Fruit fly (Drosophila melanogaster): ENCODE measurements around the gene CG42564.

Gene CG42564

DNA sequence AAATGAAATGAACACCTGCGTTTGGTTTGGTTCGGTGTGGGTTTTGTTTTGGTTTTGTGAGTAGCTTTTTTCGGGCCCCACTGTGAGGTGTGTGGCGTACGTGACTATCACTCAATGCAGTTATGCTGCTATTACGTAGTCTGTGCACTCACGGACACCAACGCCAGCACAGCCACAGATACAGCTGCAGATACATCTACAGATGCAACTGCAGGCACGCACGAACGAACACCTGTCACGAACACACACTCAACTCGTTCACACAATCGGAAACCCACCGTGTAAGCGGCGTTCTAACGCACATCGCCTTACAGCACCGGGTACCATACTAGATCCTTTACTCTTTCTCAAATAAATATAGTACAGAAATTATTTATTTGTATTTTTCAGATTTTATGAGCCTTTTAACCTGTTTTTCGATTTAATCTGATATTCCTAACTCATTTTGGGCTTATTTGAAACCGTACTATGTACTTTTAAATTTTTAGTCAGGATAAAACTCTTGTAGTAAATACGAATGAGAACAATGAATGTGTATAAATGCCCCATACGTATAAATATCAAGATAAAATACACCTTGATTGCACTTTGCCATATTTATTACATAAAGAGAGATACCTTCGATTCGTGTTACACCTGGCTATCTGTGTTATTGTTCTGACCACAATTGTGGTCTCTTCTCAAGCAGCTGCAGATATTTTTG lies 51.3 kb downstream of the CG42564 start (continued):
- no peak for TF ChIP-seq ERR (GFP tag; optimal IDR thresholded peaks at IDR 0.05)
- TF ChIP-seq Atf6 (GFP tag; IDR thresholded peaks at IDR 0.05) = no peak
- no peak for TF ChIP-seq H15 (GFP tag; IDR thresholded peaks at IDR 0.05)
- no peak for TF ChIP-seq Oaz (GFP tag; IDR thresholded peaks at IDR 0.05)
- TF ChIP-seq CG12104 (GFP tag; optimal IDR thresholded peaks at IDR 0.05) = no peak
- no peak for TF ChIP-seq Dek (tag; optimal IDR thresholded peaks at IDR 0.05)
- TF ChIP-seq CG31441 (GFP tag; IDR thresholded peaks at IDR 0.05) = peak; percentile 33; the same call in 1 of the 2 replicates
- no peak for TF ChIP-seq CG8359 (GFP tag; optimal IDR thresholded peaks at IDR 0.05; ENCODE audit: borderline replicate concordance)
- TF ChIP-seq CG11504 (tag; optimal IDR thresholded peaks at IDR 0.05) = peak; percentile 33
- no peak for TF ChIP-seq CG3847 (GFP tag; IDR thresholded peaks at IDR 0.05)
- TF ChIP-seq oc (tag; optimal IDR thresholded peaks at IDR 0.05) = no peak
- no peak for TF ChIP-seq E2f2 (GFP tag; IDR thresholded peaks at IDR 0.05)
- TF ChIP-seq sisA (GFP tag; IDR thresholded peaks at IDR 0.05) = no peak
- no peak for TF ChIP-seq CG6254 (GFP tag; optimal IDR thresholded peaks at IDR 0.05)
- no peak for TF ChIP-seq CG7357 (GFP tag; IDR thresholded peaks at IDR 0.05)
- peak; percentile 52 for TF ChIP-seq CG9727 (GFP tag; optimal IDR thresholded peaks at IDR 0.05)
- no peak for TF ChIP-seq YL-1 (GFP tag; optimal IDR thresholded peaks at IDR 0.05)
- TF ChIP-seq ems (GFP tag; optimal IDR thresholded peaks at IDR 0.05) = no peak
- no peak for TF ChIP-seq CG1233 (GFP tag; optimal IDR thresholded peaks at IDR 0.05)
- no peak for TF ChIP-seq Fer1 (GFP tag; optimal IDR thresholded peaks at IDR 0.05)
- peak; percentile 36 to 47 for TF ChIP-seq bsh (GFP tag; optimal IDR thresholded peaks at IDR 0.05)
- no peak for TF ChIP-seq Hr3 (GFP tag; optimal IDR thresholded peaks at IDR 0.05)
- no peak for TF ChIP-seq gsb-n (tag; optimal IDR thresholded peaks at IDR 0.05)
- no peak for TF ChIP-seq CG9876 (GFP tag; optimal IDR thresholded peaks at IDR 0.05)
- peak; percentile 21 for TF ChIP-seq CG2678 (tag; optimal IDR thresholded peaks at IDR 0.05)
- no peak for TF ChIP-seq zen (tag; optimal IDR thresholded peaks at IDR 0.05)
- no peak for TF ChIP-seq luna (GFP tag; optimal IDR thresholded peaks at IDR 0.05)
- no peak for TF ChIP-seq CG8388 (GFP tag; optimal IDR thresholded peaks at IDR 0.05)
- TF ChIP-seq Sry-δ (GFP tag; optimal IDR thresholded peaks at IDR 0.05) = no peak
- no peak for TF ChIP-seq Bdp1 (GFP tag; optimal IDR thresholded peaks at IDR 0.05)
- TF ChIP-seq CG9437 (GFP tag; optimal IDR thresholded peaks at IDR 0.05) = peak; percentile 17
- peak in 1 of 2 experiments; percentile 66 for TF ChIP-seq eve (GFP tag; optimal IDR thresholded peaks at IDR 0.05)
- TF ChIP-seq sens-2 (GFP tag; IDR thresholded peaks at IDR 0.05) = no peak
- TF ChIP-seq org-1 (GFP tag; optimal IDR thresholded peaks at IDR 0.05) = no peak
- no peak for TF ChIP-seq CG2116 (GFP tag; optimal IDR thresholded peaks at IDR 0.05)
- peak; percentile 14 for TF ChIP-seq unpg (GFP tag; optimal IDR thresholded peaks at IDR 0.05)
- no peak for TF ChIP-seq NC2α (GFP tag; optimal IDR thresholded peaks at IDR 0.05)
- TF ChIP-seq z (GFP tag; IDR thresholded peaks at IDR 0.05) = 0 out of 3 replicates have a peak, but pooled peaks have one; percentile 10
- TF ChIP-seq CG5953 (GFP tag; IDR thresholded peaks at IDR 0.05) = no peak
- TF ChIP-seq lola (GFP tag; optimal IDR thresholded peaks at IDR 0.05) = peak in 1 of 3 experiments; percentile 69
- TF ChIP-seq seq (GFP tag; IDR thresholded peaks at IDR 0.05) = no peak
- TF ChIP-seq unc-4 (GFP tag; IDR thresholded peaks at IDR 0.05; ENCODE audit: partially characterized antibody) = no peak
- no peak for TF ChIP-seq br (optimal IDR thresholded peaks at IDR 0.05)
- no peak for TF ChIP-seq vfl (GFP tag; optimal IDR thresholded peaks at IDR 0.05)

Measured in whole organism, embryonic.